Worm (Caenorhabditis elegans): ENCODE measurements around the gene kqt-3.
"Not testable (repeated sequence)": the region's sequence is repeated elsewhere in the genome, so short reads cannot be mapped to it uniquely, and the experiment has no call there.

Gene kqt-3

ce11 chrII:13695343-13696332 is at the start of gene kqt-3:
TSS of gene kqt-3 (plus strand) at chrII:13696282.
- TF ChIP-seq unc-55 (GFP tag; optimal IDR thresholded peaks at IDR 0.05) (no peak), mec-3 (tag; optimal IDR thresholded peaks at IDR 0.05; ENCODE audit: borderline replicate concordance) (no peak), pqm-1 (tag; optimal IDR thresholded peaks at IDR 0.05) (no peak), lim-6 (tag; optimal IDR thresholded peaks at IDR 0.05) (no peak), ceh-9 (tag; optimal IDR thresholded peaks at IDR 0.05) (no peak), syd-9 (tag; optimal IDR thresholded peaks at IDR 0.05) (no peak), hlh-8 (tag; optimal IDR thresholded peaks at IDR 0.05) (no peak), pha-4 (tag; optimal IDR thresholded peaks at IDR 0.05) (no peak), C08G9.2 (tag; optimal IDR thresholded peaks at IDR 0.05) (no peak), gmeb-2 (tag; optimal IDR thresholded peaks at IDR 0.05) (no peak), ceh-6 (GFP tag; optimal IDR thresholded peaks at IDR 0.05) (no peak), tbx-2 (tag; optimal IDR thresholded peaks at IDR 0.05) (no peak)

DNA sequence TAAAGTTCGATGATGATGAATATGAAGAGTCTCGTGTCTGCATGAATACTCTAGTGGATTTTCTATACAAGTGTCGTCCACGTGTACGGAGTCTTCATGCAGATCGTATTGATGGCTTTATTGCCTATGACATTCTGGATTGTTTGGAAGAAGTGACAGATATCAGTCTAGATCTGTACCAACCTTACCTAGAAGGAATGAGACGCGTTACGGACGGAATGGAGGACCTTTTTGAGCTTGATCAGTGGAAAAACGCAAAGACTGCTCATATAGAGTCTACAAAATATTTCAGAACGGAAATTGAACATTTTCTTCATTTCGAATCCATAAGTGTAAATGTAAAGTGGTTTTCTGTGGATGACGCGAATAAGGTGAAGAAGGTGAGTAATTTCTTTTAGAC is 47.9 kb upstream of the kqt-3 start, which contains the start of gene fbxa-169:
Gene fbxa-169 (plus strand): TSS at position 301 of the 400 bp plus-strand sequence.
- TF ChIP-seq lin-11 (tag; optimal IDR thresholded peaks at IDR 0.05), result no peak

DNA sequence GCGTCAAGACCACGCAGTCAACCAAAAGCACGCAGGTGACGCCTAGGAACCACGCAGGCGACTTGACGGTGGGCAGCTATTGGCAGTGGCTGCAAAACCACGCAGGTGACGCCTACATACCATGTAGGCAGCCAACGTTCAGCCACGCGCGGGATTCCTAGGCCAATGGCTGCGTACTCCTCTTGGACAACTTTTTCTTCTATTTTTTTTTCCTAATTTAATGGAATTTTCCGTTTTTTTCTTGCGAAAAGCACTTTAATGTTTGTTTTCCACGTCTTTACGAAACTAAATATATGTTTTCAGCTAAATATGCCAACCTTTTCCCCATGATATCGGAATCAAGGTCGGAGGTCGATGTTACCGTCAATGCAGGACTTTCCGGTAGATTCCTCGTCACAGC is 41.4 kb upstream of the kqt-3 start, which contains the start of gene C31C9.9:
Gene C31C9.9 (plus strand): TSS at position 301 of the 400 bp plus-strand sequence.
- TF ChIP-seq unc-3 (GFP tag; conservative IDR thresholded peaks at IDR 0.05); unc-3 (tag; optimal IDR thresholded peaks at IDR 0.05); pat-9 (tag; optimal IDR thresholded peaks at IDR 0.05); T23F11.4 (GFP tag; optimal IDR thresholded peaks at IDR 0.05): not testable (repeated sequence)

DNA sequence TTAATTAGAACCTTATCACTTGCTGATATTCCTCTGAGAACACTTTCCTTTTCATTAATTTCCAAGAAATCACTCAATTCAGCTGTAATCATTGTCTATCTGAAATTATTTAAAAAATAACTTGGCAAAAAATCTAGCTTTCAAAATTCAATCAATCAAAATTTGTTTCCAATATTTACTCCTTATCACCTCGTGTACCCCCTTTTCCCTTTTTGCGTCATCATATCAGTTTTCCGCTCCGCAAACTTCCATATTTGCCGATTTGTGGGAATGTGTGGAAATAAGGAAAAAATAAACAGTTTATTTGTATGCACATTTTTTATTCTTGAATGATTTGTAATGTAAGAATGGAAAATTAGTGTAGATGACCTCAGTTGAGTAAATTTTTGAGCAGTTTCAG is 34.1 kb upstream of the kqt-3 start, which contains the start of gene C31C9.6:
Gene C31C9.6 (minus strand): TSS at position 101 of the 400 bp plus-strand sequence.
- TF ChIP-seq T23F11.4 (GFP tag; optimal IDR thresholded peaks at IDR 0.05); hlh-15 (tag; optimal IDR thresholded peaks at IDR 0.05); gmeb-2 (tag; optimal IDR thresholded peaks at IDR 0.05): not testable (repeated sequence)

ce11 chrII:13664416-13664815 is 31.7 kb upstream of the kqt-3 start:
- TF ChIP-seq ceh-30 (tag; optimal IDR thresholded peaks at IDR 0.05) (no peak), pros-1 (tag; optimal IDR thresholded peaks at IDR 0.05) (no peak), F13H6.1 (tag; optimal IDR thresholded peaks at IDR 0.05) (no peak), ceh-45 (GFP tag; IDR thresholded peaks at IDR 0.05) (no peak), hlh-6 (tag; optimal IDR thresholded peaks at IDR 0.05) (no peak), ahr-1 (tag; optimal IDR thresholded peaks at IDR 0.05) (no peak), pag-3 (tag; optimal IDR thresholded peaks at IDR 0.05; ENCODE audit: borderline replicate concordance) (no peak), tbx-7 (tag; optimal IDR thresholded peaks at IDR 0.05) (no peak)

- TF ChIP-seq ahr-1 (tag; optimal IDR thresholded peaks at IDR 0.05), result no peak
- TF ChIP-seq dve-1 (tag; optimal IDR thresholded peaks at IDR 0.05), result peak; percentile 26
- TF ChIP-seq gmeb-2 (tag; optimal IDR thresholded peaks at IDR 0.05), result no peak
- no peak for TF ChIP-seq ceh-34 (tag; optimal IDR thresholded peaks at IDR 0.05)
- peak; percentile 99 for TF ChIP-seq elt-2 (tag; optimal IDR thresholded peaks at IDR 0.05)
- TF ChIP-seq pha-4 (tag; optimal IDR thresholded peaks at IDR 0.05), result no peak
- TF ChIP-seq F13H6.1 (tag; optimal IDR thresholded peaks at IDR 0.05), result no peak
- no peak for TF ChIP-seq hlh-8 (tag; optimal IDR thresholded peaks at IDR 0.05)
These were observed 30.9 kb upstream of the kqt-3 start for ce11 chrII:13664993-13665680.

Data from whole organism, late embryonic.